Fruit fly (Drosophila melanogaster): Measurements from ENCODE around the gene sba.

DNA sequence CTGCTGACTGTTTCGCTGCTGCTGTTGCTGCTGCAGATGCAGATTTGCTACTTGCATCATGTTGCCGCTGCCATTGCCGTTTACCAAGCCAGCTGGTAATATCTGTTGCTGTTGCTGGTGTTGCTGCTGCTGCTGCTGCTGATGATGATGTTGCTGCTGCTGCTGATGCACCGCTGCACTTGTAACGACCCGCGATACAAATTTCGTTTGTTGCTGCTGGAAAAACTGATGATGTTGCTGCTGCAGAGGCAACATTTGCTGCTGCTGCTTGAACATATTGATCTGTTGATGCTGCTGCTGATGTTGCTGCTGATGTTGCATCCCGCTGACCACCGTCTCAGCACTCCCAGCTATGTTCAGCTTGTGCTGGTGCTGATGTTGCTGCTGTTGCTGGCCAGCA lies 2.4 kb downstream of the sba start:
- TF ChIP-seq peb (GFP tag; IDR thresholded peaks at IDR 0.05), result no peak
- TF ChIP-seq btn (GFP tag; optimal IDR thresholded peaks at IDR 0.05), result no peak
- TF ChIP-seq CG6854 (GFP tag; optimal IDR thresholded peaks at IDR 0.05), result no peak
- TF ChIP-seq sna (GFP tag; IDR thresholded peaks at IDR 0.05; ENCODE audit: partially characterized antibody), result no peak
- no peak for TF ChIP-seq pros (GFP tag; optimal IDR thresholded peaks at IDR 0.05)
- TF ChIP-seq CG7839 (tag; optimal IDR thresholded peaks at IDR 0.05), result no peak
- no peak for TF ChIP-seq ftz-f1 (GFP tag; optimal IDR thresholded peaks at IDR 0.05)

Data from whole organism, embryonic.